Fruit fly (Drosophila melanogaster) whole organism, embryonic: Measurements from ENCODE around the gene gdl.

Experiments used
- CG10147 ChIP-seq: fragments of 200-800 bp; sonication (Bioruptor generic); optimal IDR thresholded peaks from 2 replicates; lab custom pipeline; 2019; ENCODE audit warnings: missing biosample characterization, mild to moderate bottlenecking, missing genetic modification characterization, moderate library complexity
- CG10267 ChIP-seq: fragments of 200-800 bp; sonication (Bioruptor generic); optimal IDR thresholded peaks from 2 replicates; lab custom pipeline; 2018; ENCODE audit warnings: missing biosample characterization, mild to moderate bottlenecking, missing genetic modification characterization, moderate library complexity
- CG10321 ChIP-seq: fragments of 200-800 bp; sonication (Bioruptor generic); IDR thresholded peaks from 2 replicates; pipeline ENCODE4 v1.3.6; 2022; ENCODE audit warnings: missing biosample characterization, missing genetic modification characterization
- CG12769 ChIP-seq: fragments of 200-800 bp; sonication (Bioruptor generic); optimal IDR thresholded peaks from 2 replicates; lab custom pipeline; 2019; ENCODE audit warnings: missing biosample characterization, mild to moderate bottlenecking, missing genetic modification characterization, moderate library complexity
- CG16815 ChIP-seq: fragments of 200-800 bp; sonication (Bioruptor generic); optimal IDR thresholded peaks from 3 replicates; lab custom pipeline; 2017; ENCODE audit warnings: missing biosample characterization, mild to moderate bottlenecking, missing genetic modification characterization
- CG17361 ChIP-seq: fragments of 200-800 bp; sonication (Bioruptor generic); IDR thresholded peaks from 3 replicates; pipeline ENCODE4 v1.3.6; 2022; ENCODE audit warnings: missing biosample characterization, missing genetic modification characterization
- CG18619 ChIP-seq: fragments of 200-800 bp; sonication (Bioruptor generic); optimal IDR thresholded peaks from 3 replicates; lab custom pipeline; 2017; ENCODE audit warnings: missing biosample characterization, mild to moderate bottlenecking, missing genetic modification characterization
- CG3163 ChIP-seq: fragments of 200-800 bp; sonication (Bioruptor generic); optimal IDR thresholded peaks from 3 replicates; lab custom pipeline; 2016; ENCODE audit warnings: missing biosample characterization, missing genetic modification characterization
- CG34422 ChIP-seq: fragments of 200-800 bp; sonication (Bioruptor generic); IDR thresholded peaks from 3 replicates; pipeline ENCODE4 v1.3.6; 2022; ENCODE audit warnings: missing biosample characterization, missing genetic modification characterization
- CG3995 ChIP-seq: fragments of 200-800 bp; sonication (Bioruptor generic); optimal IDR thresholded peaks from 3 replicates; lab custom pipeline; 2016; ENCODE audit warnings: missing biosample characterization, missing genetic modification characterization
- CG7963 ChIP-seq: fragments of 200-800 bp; sonication (Bioruptor generic); IDR thresholded peaks from 3 replicates; pipeline ENCODE4 v1.3.6; 2022; ENCODE audit warnings: missing biosample characterization, missing genetic modification characterization; ENCODE audit not compliant: partially characterized antibody
- CG8290 ChIP-seq, 3 experiments: fragments of 200-800 bp; sonication (Bioruptor generic); optimal IDR thresholded peaks; 2 replicates each; lab custom pipeline; 2016 to 2019; ENCODE audit warnings: missing biosample characterization in 3 of 3, missing genetic modification characterization in 3 of 3, mild to moderate bottlenecking in 2 of 3, moderate library complexity in 1 of 3
- CG9817 ChIP-seq: fragments of 200-800 bp; sonication (Bioruptor generic); optimal IDR thresholded peaks from 2 replicates; lab custom pipeline; 2018; ENCODE audit warnings: missing biosample characterization, mild to moderate bottlenecking, missing genetic modification characterization, moderate library complexity
- D19A ChIP-seq: fragments of 200-800 bp; optimal IDR thresholded peaks from 3 replicates; lab custom pipeline; 2019; ENCODE audit warnings: missing biosample characterization, mild to moderate bottlenecking, missing genetic modification characterization, moderate library complexity
- Doc3 ChIP-seq: fragments of 200-800 bp; sonication (Bioruptor generic); IDR thresholded peaks from 3 replicates; pipeline ENCODE4 v1.3.6; 2022; ENCODE audit warnings: missing biosample characterization, missing genetic modification characterization; ENCODE audit not compliant: partially characterized antibody
- GATAe ChIP-seq: fragments of 200-800 bp; sonication (Bioruptor generic); conservative IDR thresholded peaks from 2 replicates; pipeline ENCODE4 v1.3.6; 2022; ENCODE audit warnings: missing biosample characterization, missing genetic modification characterization
- Gsc ChIP-seq: fragments of 200-800 bp; sonication (Bioruptor generic); IDR thresholded peaks from 2 replicates; pipeline ENCODE4 v1.3.6; 2022; ENCODE audit warnings: missing biosample characterization, missing genetic modification characterization
- HLHmδ ChIP-seq: fragments of 200-800 bp; sonication (Bioruptor generic); optimal IDR thresholded peaks from 2 replicates; lab custom pipeline; 2018; ENCODE audit warnings: missing biosample characterization, mild to moderate bottlenecking, missing genetic modification characterization, moderate library complexity
- Hmx ChIP-seq: fragments of 200-800 bp; sonication (Bioruptor generic); optimal IDR thresholded peaks from 2 replicates; lab custom pipeline; 2016; ENCODE audit warnings: missing biosample characterization, missing genetic modification characterization
- Hr3 ChIP-seq: fragments of 200-800 bp; sonication (Bioruptor generic); optimal IDR thresholded peaks from 3 replicates; lab custom pipeline; 2016; ENCODE audit warnings: missing biosample characterization, missing genetic modification characterization
- Hr39 ChIP-seq: fragments of >200 bp; optimal IDR thresholded peaks from 2 replicates; lab custom pipeline; 2017
- Lhr ChIP-seq: fragments of 200-800 bp; sonication (Bioruptor generic); optimal IDR thresholded peaks from 3 replicates; lab custom pipeline; 2017; ENCODE audit warnings: mild to moderate bottlenecking, missing biosample characterization, missing genetic modification reagents, missing genetic modification characterization
- NK7.1 ChIP-seq: fragments of 200-800 bp; sonication (Bioruptor generic); optimal IDR thresholded peaks from 3 replicates; lab custom pipeline; 2016; ENCODE audit warnings: missing biosample characterization, missing genetic modification characterization
- Opbp ChIP-seq: fragments of 200-800 bp; sonication (Bioruptor generic); IDR thresholded peaks from 3 replicates; pipeline ENCODE4 v1.3.6; 2022; ENCODE audit warnings: missing biosample characterization, missing genetic modification characterization; ENCODE audit not compliant: partially characterized antibody
- Sox102F ChIP-seq: fragments of 200-800 bp; sonication (Bioruptor generic); optimal IDR thresholded peaks from 2 replicates; lab custom pipeline; 2018; ENCODE audit warnings: missing biosample characterization, mild to moderate bottlenecking, missing genetic modification characterization, moderate library complexity
- btn ChIP-seq: fragments of 200-800 bp; sonication (Bioruptor generic); optimal IDR thresholded peaks from 2 replicates; lab custom pipeline; 2016; ENCODE audit warnings: missing biosample characterization, missing genetic modification characterization
- cad ChIP-seq: fragments of >200 bp; optimal IDR thresholded peaks from 2 replicates; lab custom pipeline; 2017; ENCODE audit warnings: missing biosample characterization, missing genetic modification characterization
- cas ChIP-seq: fragments of 200-800 bp; sonication (Bioruptor generic); IDR thresholded peaks from 2 replicates; pipeline ENCODE4 v1.3.6; 2022; ENCODE audit warnings: missing biosample characterization, missing genetic modification characterization
- chinmo ChIP-seq: fragments of 200-800 bp; sonication (Bioruptor generic); IDR thresholded peaks from 4 replicates; pipeline ENCODE4 v1.3.6; 2022; ENCODE audit warnings: missing biosample characterization, missing genetic modification characterization; ENCODE audit not compliant: partially characterized antibody
- ci ChIP-seq: fragments of 200-800 bp; sonication (Bioruptor generic); IDR thresholded peaks from 3 replicates; pipeline ENCODE4 v1.3.6; 2022; ENCODE audit warnings: missing biosample characterization, missing genetic modification characterization
- da ChIP-seq: fragments of 200-800 bp; sonication (Bioruptor generic); optimal IDR thresholded peaks from 2 replicates; lab custom pipeline; 2016; ENCODE audit warnings: missing biosample characterization, missing genetic modification characterization
- danr ChIP-seq: fragments of 200-800 bp; sonication (Bioruptor generic); IDR thresholded peaks from 2 replicates; pipeline ENCODE4 v1.3.6; 2022; ENCODE audit warnings: missing biosample characterization, missing genetic modification characterization
- exex ChIP-seq: fragments of 200-800 bp; sonication (Bioruptor generic); optimal IDR thresholded peaks from 4 replicates; lab custom pipeline; 2018; ENCODE audit warnings: missing biosample characterization, mild to moderate bottlenecking, missing genetic modification characterization, moderate library complexity
- gce ChIP-seq: fragments of 200-800 bp; sonication (Bioruptor generic); IDR thresholded peaks from 3 replicates; pipeline ENCODE4 v1.3.6; 2022; ENCODE audit warnings: missing biosample characterization, missing genetic modification characterization
- grau ChIP-seq: fragments of 200-800 bp; optimal IDR thresholded peaks from 3 replicates; lab custom pipeline; 2019; ENCODE audit warnings: missing biosample characterization, mild to moderate bottlenecking, missing genetic modification characterization, moderate library complexity
- jigr1 ChIP-seq: fragments of 200-800 bp; sonication (Bioruptor generic); IDR thresholded peaks from 3 replicates; pipeline ENCODE4 v1.3.6; 2022; ENCODE audit warnings: missing biosample characterization, missing genetic modification characterization
- ken ChIP-seq: fragments of 200-800 bp; sonication (Bioruptor generic); IDR thresholded peaks from 3 replicates; pipeline ENCODE4 v1.3.6; 2022; ENCODE audit warnings: missing biosample characterization, missing genetic modification characterization
- knrl ChIP-seq: fragments of 200-800 bp; sonication (Bioruptor generic); IDR thresholded peaks from 3 replicates; pipeline ENCODE4 v1.3.6; 2022; ENCODE audit warnings: missing biosample characterization, missing genetic modification characterization; ENCODE audit not compliant: partially characterized antibody
- maf-S ChIP-seq: fragments of 200-800 bp; sonication (Bioruptor generic); optimal IDR thresholded peaks from 2 replicates; lab custom pipeline; 2016; ENCODE audit warnings: missing biosample characterization, missing genetic modification characterization
- mam ChIP-seq: fragments of 200-800 bp; sonication (Bioruptor generic); optimal IDR thresholded peaks from 3 replicates; lab custom pipeline; 2016; ENCODE audit warnings: missing biosample characterization, missing genetic modification characterization
- mirr ChIP-seq: fragments of 200-800 bp; sonication (Bioruptor generic); optimal IDR thresholded peaks from 3 replicates; lab custom pipeline; 2018; ENCODE audit warnings: missing biosample characterization, mild to moderate bottlenecking, missing genetic modification characterization
- nau ChIP-seq: fragments of 200-800 bp; sonication (Bioruptor generic); optimal IDR thresholded peaks from 3 replicates; lab custom pipeline; 2017; ENCODE audit warnings: missing biosample characterization, mild to moderate bottlenecking, missing genetic modification characterization, missing genetic modification reagents
- ranshi ChIP-seq: fragments of 200-800 bp; sonication (Bioruptor generic); IDR thresholded peaks from 2 replicates; pipeline ENCODE4 v1.3.6; 2022; ENCODE audit warnings: missing biosample characterization, missing genetic modification characterization
- sd ChIP-seq: fragments of 200-800 bp; sonication (Bioruptor generic); optimal IDR thresholded peaks from 3 replicates; lab custom pipeline; 2018; ENCODE audit warnings: missing biosample characterization, mild to moderate bottlenecking, missing genetic modification characterization, moderate library complexity
- sob ChIP-seq: fragments of 200-800 bp; sonication (Bioruptor generic); IDR thresholded peaks from 2 replicates; pipeline ENCODE4 v1.3.6; 2022; ENCODE audit warnings: missing biosample characterization, missing genetic modification characterization
- sug ChIP-seq: fragments of 200-800 bp; optimal IDR thresholded peaks from 2 replicates; lab custom pipeline; 2019; ENCODE audit warnings: missing biosample characterization, mild to moderate bottlenecking, missing genetic modification characterization, moderate library complexity
- tap ChIP-seq: fragments of 200-800 bp; optimal IDR thresholded peaks from 3 replicates; lab custom pipeline; 2019; ENCODE audit warnings: missing biosample characterization, mild to moderate bottlenecking, missing genetic modification characterization, moderate library complexity

gdl gene

DNA sequence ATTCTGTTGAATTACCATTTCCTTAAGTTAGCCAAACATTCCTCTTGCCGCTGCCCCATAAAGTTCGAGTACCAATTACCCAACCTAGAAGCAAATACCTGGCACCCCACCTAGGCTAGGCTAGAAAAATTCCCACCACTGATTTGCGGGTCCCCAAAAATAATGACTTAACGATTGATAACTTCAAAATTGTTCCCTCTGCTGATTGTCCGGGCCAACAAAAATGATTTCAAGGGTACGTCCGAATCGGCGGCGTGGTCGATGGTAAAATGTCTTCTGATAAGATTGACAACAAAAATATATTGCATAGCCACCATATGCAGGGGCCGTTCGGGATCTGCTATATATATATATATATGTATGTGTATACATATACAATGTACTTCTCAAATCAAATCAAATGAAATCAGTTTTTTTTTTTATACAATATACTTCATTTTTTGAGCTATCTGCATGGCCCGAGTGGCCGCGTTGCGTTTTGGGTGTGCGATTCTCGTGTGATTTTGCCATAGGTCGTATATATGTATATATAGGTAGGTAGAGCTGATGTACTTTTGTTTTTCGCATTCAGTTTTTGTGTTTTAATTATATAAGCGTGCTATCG is 38.0 kb downstream of the gdl start (continued):
- 0 out of 4 replicates have a peak, but pooled peaks have one; percentile 59 for TF ChIP-seq chinmo (GFP tag; lab: Robert Waterston, UW)
- no peak for TF ChIP-seq CG34422 (GFP tag; lab: Robert Waterston, UW)
- no peak for TF ChIP-seq CG3995 (GFP tag; lab: Kevin White, UChicago)
- TF ChIP-seq Lhr (GFP tag; lab: Kevin White, UChicago), result no peak
- no peak for TF ChIP-seq knrl (GFP tag; lab: Robert Waterston, UW)
- no peak for TF ChIP-seq da (GFP tag; lab: Kevin White, UChicago)
- no peak for TF ChIP-seq grau (tag; lab: Kevin White, UChicago)
- no peak for TF ChIP-seq Hr39 (lab: Kevin White, UChicago)
- TF ChIP-seq CG10267 (tag; lab: Kevin White, UChicago), result no peak
- TF ChIP-seq CG10321 (GFP tag; lab: Robert Waterston, UW), result no peak
- peak; percentile 2 for TF ChIP-seq CG12769 (tag; lab: Kevin White, UChicago)
- TF ChIP-seq sob (GFP tag; lab: Robert Waterston, UW), result no peak
- no peak for TF ChIP-seq Opbp (GFP tag; lab: Robert Waterston, UW)
- TF ChIP-seq ci (GFP tag; lab: Robert Waterston, UW), result no peak
- no peak for TF ChIP-seq mam (GFP tag; lab: Kevin White, UChicago)
- no peak for TF ChIP-seq danr (GFP tag; lab: Robert Waterston, UW)
- TF ChIP-seq nau (GFP tag; lab: Kevin White, UChicago), result no peak
- no peak for TF ChIP-seq CG9817 (tag; lab: Kevin White, UChicago)
- TF ChIP-seq sd (tag; lab: Kevin White, UChicago), result peak; percentile 41
- TF ChIP-seq cad, result no peak
- TF ChIP-seq CG17361 (GFP tag; lab: Robert Waterston, UW), result no peak
- no peak for TF ChIP-seq Hmx (GFP tag; lab: Kevin White, UChicago)
- TF ChIP-seq ken, result no peak
- no peak for TF ChIP-seq Hr3 (GFP tag; lab: Kevin White, UChicago)
- TF ChIP-seq CG7963 (GFP tag; lab: Robert Waterston, UW), result no peak
- TF ChIP-seq CG10147, result no peak
- TF ChIP-seq cas (GFP tag; lab: Robert Waterston, UW), result no peak
- no peak for TF ChIP-seq CG8290 (GFP tag; optimal IDR thresholded peaks at IDR 0.05; lab: Kevin White, UChicago)
- TF ChIP-seq CG8290 (tag; optimal IDR thresholded peaks at IDR 0.05; lab: Kevin White, UChicago), result no peak
- no peak for TF ChIP-seq CG16815
- TF ChIP-seq GATAe (GFP tag; lab: Robert Waterston, UW), result 0 out of 2 replicates have a peak, but pooled peaks have one; percentile 18
- peak; percentile 72 for TF ChIP-seq sug (tag; lab: Kevin White, UChicago)
- no peak for TF ChIP-seq jigr1 (GFP tag; lab: Robert Waterston, UW)
- no peak for TF ChIP-seq CG3163 (GFP tag; lab: Kevin White, UChicago)
- no peak for TF ChIP-seq gce (GFP tag; lab: Robert Waterston, UW)
- TF ChIP-seq CG18619 (GFP tag; lab: Kevin White, UChicago), result no peak
- no peak for TF ChIP-seq Sox102F (GFP tag; lab: Kevin White, UChicago)
- no peak for TF ChIP-seq btn (GFP tag; lab: Kevin White, UChicago)
- no peak for TF ChIP-seq Gsc
- peak; percentile 23 for TF ChIP-seq mirr (GFP tag; lab: Kevin White, UChicago)
- TF ChIP-seq exex, result peak; percentile 80
- no peak for TF ChIP-seq ranshi
- no peak for TF ChIP-seq maf-S
- TF ChIP-seq Doc3 (GFP tag; lab: Robert Waterston, UW), result no peak
- no peak for TF ChIP-seq HLHmδ (GFP tag; lab: Kevin White, UChicago)
- TF ChIP-seq NK7.1 (GFP tag; lab: Kevin White, UChicago), result no peak
- no peak for TF ChIP-seq D19A (tag; lab: Kevin White, UChicago)
- no peak for TF ChIP-seq tap (tag; lab: Kevin White, UChicago)
- TF ChIP-seq, all 482 proteins: peak for 9
